Fruit fly (Drosophila melanogaster): ENCODE data around the gene loaf.

The loaf gene

dm6 chr3L:11689832-11690602 lies 76.0 kb downstream of the loaf start:
- TF ChIP-seq spab (GFP tag; optimal IDR thresholded peaks at IDR 0.05) (no peak), CG6808 (GFP tag; optimal IDR thresholded peaks at IDR 0.05) (no peak), dac (GFP tag; optimal IDR thresholded peaks at IDR 0.05) (no peak), net (GFP tag; optimal IDR thresholded peaks at IDR 0.05) (no peak), Met (GFP tag; optimal IDR thresholded peaks at IDR 0.05) (no peak), CG3919 (GFP tag; optimal IDR thresholded peaks at IDR 0.05) (no peak), fkh (GFP tag; optimal IDR thresholded peaks at IDR 0.05) (peak; percentile 22), fd85E (GFP tag; optimal IDR thresholded peaks at IDR 0.05) (no peak)

dm6 chr3L:11685876-11686275 lies 80.1 kb downstream of the loaf start:
- no peak for TF ChIP-seq Eip93F (GFP tag; optimal IDR thresholded peaks at IDR 0.05)
- peak; percentile 80 for TF ChIP-seq fkh (GFP tag; optimal IDR thresholded peaks at IDR 0.05)
- no peak for TF ChIP-seq Hr38 (GFP tag; optimal IDR thresholded peaks at IDR 0.05)
- TF ChIP-seq spab (GFP tag; optimal IDR thresholded peaks at IDR 0.05): no peak

dm6 chr3L:11684522-11684851 lies 81.5 kb downstream of the loaf start:
- TF ChIP-seq CG10669 (GFP tag; optimal IDR thresholded peaks at IDR 0.05): no peak
- peak; percentile 22 for TF ChIP-seq vri (GFP tag; optimal IDR thresholded peaks at IDR 0.05)
- TF ChIP-seq Sox15 (GFP tag; optimal IDR thresholded peaks at IDR 0.05): no peak

dm6 chr3L:11683819-11684521 lies 82.0 kb downstream of the loaf start, which contains the start of gene Sugb:
TSS of gene Sugb (plus strand) at chr3L:11683980.
- TF ChIP-seq Ets96B (tag; optimal IDR thresholded peaks at IDR 0.05): peak; percentile 33
- peak; percentile 24 for TF ChIP-seq Eip93F (GFP tag; optimal IDR thresholded peaks at IDR 0.05)
- no peak for TF ChIP-seq fd85E (GFP tag; optimal IDR thresholded peaks at IDR 0.05)
- peak; percentile 68 for TF ChIP-seq acj6 (GFP tag; optimal IDR thresholded peaks at IDR 0.05)
- peak; percentile 76 for TF ChIP-seq vri (GFP tag; optimal IDR thresholded peaks at IDR 0.05)
- no peak; the same call in 1 of the 3 replicates for TF ChIP-seq eg (GFP tag; IDR thresholded peaks at IDR 0.05)
- TF ChIP-seq CG6792 (GFP tag; optimal IDR thresholded peaks at IDR 0.05): peak; percentile 57
- TF ChIP-seq CG31627 (GFP tag; optimal IDR thresholded peaks at IDR 0.05): peak; percentile 63
- TF ChIP-seq CG11762 (GFP tag; optimal IDR thresholded peaks at IDR 0.05; ENCODE audit: insufficient read depth): no peak
- peak; percentile 11 for TF ChIP-seq topi (GFP tag; optimal IDR thresholded peaks at IDR 0.05)
- peak; percentile 46 for TF ChIP-seq Lpt (GFP tag; optimal IDR thresholded peaks at IDR 0.05)
- peak; percentile 25; the same call in 1 of the 2 replicates for TF ChIP-seq Gug (GFP tag; IDR thresholded peaks at IDR 0.05)
- TF ChIP-seq OdsH (GFP tag; optimal IDR thresholded peaks at IDR 0.05): peak; percentile 71
- no peak for TF ChIP-seq CG32006 (GFP tag; optimal IDR thresholded peaks at IDR 0.05)
- TF ChIP-seq CG8319 (GFP tag; optimal IDR thresholded peaks at IDR 0.05): no peak
- TF ChIP-seq Met (GFP tag; optimal IDR thresholded peaks at IDR 0.05): peak; percentile 70
- peak; percentile 53 for TF ChIP-seq CG8632 (GFP tag; optimal IDR thresholded peaks at IDR 0.05)
- peak; percentile 89 for TF ChIP-seq svp (GFP tag)
- TF ChIP-seq lz (GFP tag; optimal IDR thresholded peaks at IDR 0.05): peak; percentile 74
- TF ChIP-seq CG34406 (GFP tag; optimal IDR thresholded peaks at IDR 0.05): no peak
- peak; percentile 90 for TF ChIP-seq Eip78C (GFP tag)
- TF ChIP-seq CG3919 (GFP tag; optimal IDR thresholded peaks at IDR 0.05): no peak
- TF ChIP-seq CG6163 (GFP tag; IDR thresholded peaks at IDR 0.05): peak; percentile 82
- TF ChIP-seq CG11294 (GFP tag; IDR thresholded peaks at IDR 0.05): no peak
- peak; percentile 57 for TF ChIP-seq CG3032 (tag; optimal IDR thresholded peaks at IDR 0.05)
- TF ChIP-seq CG6276 (GFP tag; optimal IDR thresholded peaks at IDR 0.05): peak; percentile 73
- peak; percentile 66 for TF ChIP-seq CG6808 (GFP tag; optimal IDR thresholded peaks at IDR 0.05)
- peak; percentile 12 for TF ChIP-seq CG9139 (GFP tag; optimal IDR thresholded peaks at IDR 0.05)
- peak; percentile 77 for TF ChIP-seq Eip75B (GFP tag; optimal IDR thresholded peaks at IDR 0.05)
- peak; percentile 84 for TF ChIP-seq esn (GFP tag; optimal IDR thresholded peaks at IDR 0.05)
- no peak for TF ChIP-seq Sox102F (GFP tag; optimal IDR thresholded peaks at IDR 0.05)
- peak; percentile 18 for TF ChIP-seq dac (GFP tag; optimal IDR thresholded peaks at IDR 0.05)
- TF ChIP-seq spab (GFP tag; optimal IDR thresholded peaks at IDR 0.05): no peak
- peak; percentile 96 for TF ChIP-seq fkh (GFP tag; optimal IDR thresholded peaks at IDR 0.05)
- no peak for TF ChIP-seq Hr39 (GFP tag; optimal IDR thresholded peaks at IDR 0.05)
- peak; percentile 20 to 56 for TF ChIP-seq ss (GFP tag; optimal IDR thresholded peaks at IDR 0.05)
- TF ChIP-seq CG1621 (tag; optimal IDR thresholded peaks at IDR 0.05): peak; percentile 53
- peak; percentile 68 for TF ChIP-seq net (GFP tag; optimal IDR thresholded peaks at IDR 0.05)
- TF ChIP-seq Blimp-1 (GFP tag; optimal IDR thresholded peaks at IDR 0.05): no peak
